Worm (Caenorhabditis elegans) whole organism, early embryonic: ENCODE data around the gene rrp-1.

Experiments used
- B0310.2 ChIP-seq: sonication (generic microtip); optimal IDR thresholded peaks from 2 replicates; lab custom pipeline; 2016; ENCODE audit warnings: mild to moderate bottlenecking, missing genetic modification characterization, missing compliant biosample characterization
- F13C5.2 ChIP-seq: sonication (generic microtip); optimal IDR thresholded peaks from 2 replicates; lab custom pipeline; 2017; ENCODE audit warnings: mild to moderate bottlenecking, missing genetic modification characterization, inconsistent platforms, missing compliant biosample characterization
- aly-1 ChIP-seq: sonication (generic microtip); optimal IDR thresholded peaks from 2 replicates; lab custom pipeline; 2016; ENCODE audit warnings: missing genetic modification characterization, missing compliant biosample characterization
- ama-1 ChIP-seq: fragments of 150-350 bp; optimal IDR thresholded peaks from 2 replicates; lab custom pipeline; 2014
- ceh-13 ChIP-seq: fragments of 200-800 bp; sonication (Bioruptor generic); optimal IDR thresholded peaks from 2 replicates; lab custom pipeline; 2018; ENCODE audit warnings: mild to moderate bottlenecking, missing genetic modification characterization, missing compliant biosample characterization
- ceh-36 ChIP-seq: sonication (generic microtip); optimal IDR thresholded peaks from 2 replicates; lab custom pipeline; 2016; ENCODE audit warnings: missing genetic modification characterization, inconsistent platforms, missing compliant biosample characterization
- ets-7 ChIP-seq: sonication (generic microtip); optimal IDR thresholded peaks from 2 replicates; lab custom pipeline; 2016; ENCODE audit warnings: missing genotype, missing genetic modification characterization, missing compliant biosample characterization
- flt-1 ChIP-seq: fragments of 200-800 bp; sonication (Bioruptor generic); IDR thresholded peaks from 2 replicates; pipeline ENCODE4 v1.3.6; 2022; ENCODE audit warnings: missing genetic modification characterization, missing compliant biosample characterization
- hmbx-1 ChIP-seq: sonication (generic microtip); optimal IDR thresholded peaks from 2 replicates; lab custom pipeline; 2016; ENCODE audit warnings: mild to moderate bottlenecking, missing genetic modification characterization, missing compliant biosample characterization
- hmg-4 ChIP-seq: fragments of 200-800 bp; sonication (Bioruptor generic); optimal IDR thresholded peaks from 2 replicates; lab custom pipeline; 2018; ENCODE audit warnings: mild to moderate bottlenecking, missing genetic modification characterization, missing compliant biosample characterization
- hnd-1 ChIP-seq: sonication (generic microtip); optimal IDR thresholded peaks from 2 replicates; lab custom pipeline; 2016; ENCODE audit warnings: missing genetic modification characterization, missing compliant biosample characterization
- pes-1 ChIP-seq: fragments of 200-800 bp; sonication (Bioruptor generic); IDR thresholded peaks from 2 replicates; pipeline ENCODE4 v1.3.6; 2022; ENCODE audit warnings: missing genetic modification reagents, missing genetic modification characterization, missing compliant biosample characterization
- sea-1 ChIP-seq: fragments of 200-800 bp; sonication (Bioruptor generic); conservative IDR thresholded peaks from 2 replicates; pipeline ENCODE4 v1.3.6; 2022; ENCODE audit warnings: missing genetic modification characterization, missing compliant biosample characterization
- tbx-11 ChIP-seq: fragments of 200-800 bp; sonication (Bioruptor generic); IDR thresholded peaks from 2 replicates; pipeline ENCODE4 v1.3.6; 2022; ENCODE audit warnings: missing genetic modification characterization, missing compliant biosample characterization
- tbx-37 ChIP-seq: fragments of 200-800 bp; sonication (Bioruptor generic); conservative IDR thresholded peaks from 2 replicates; pipeline ENCODE4 v1.3.6; 2022; ENCODE audit warnings: missing genetic modification reagents, missing genetic modification characterization, missing compliant biosample characterization
- tra-4 ChIP-seq: sonication (generic microtip); optimal IDR thresholded peaks from 2 replicates; lab custom pipeline; 2017; ENCODE audit warnings: missing genetic modification characterization, missing compliant biosample characterization

rrp-1 gene

DNA sequence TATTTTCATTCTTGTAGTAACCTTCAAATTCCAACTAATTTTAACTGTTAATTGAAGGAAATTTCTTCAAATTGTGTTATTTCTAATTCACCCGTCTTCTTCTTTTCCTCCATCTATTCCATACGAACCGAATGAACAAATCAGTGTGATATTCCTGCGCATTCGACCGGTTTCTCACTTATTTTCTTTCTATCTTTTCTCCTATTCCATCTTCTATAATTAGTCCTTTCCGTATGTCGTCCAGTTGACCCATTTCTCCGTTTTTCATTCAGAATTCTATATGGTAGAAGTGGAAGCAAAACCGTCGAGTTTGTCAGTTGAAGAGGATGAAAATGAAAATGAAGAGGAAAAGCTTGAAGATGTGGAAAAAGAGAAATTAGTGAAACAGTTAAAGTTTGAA, 27.5 kb upstream of the rrp-1 start, which contains the start of gene magu-4:
magu-4 (plus strand) TSS at position 218 of the 400 bp plus-strand sequence.
- TF ChIP-seq ets-7 (tag; lab: Kevin White, UChicago) (no peak), sea-1 (no peak)

DNA sequence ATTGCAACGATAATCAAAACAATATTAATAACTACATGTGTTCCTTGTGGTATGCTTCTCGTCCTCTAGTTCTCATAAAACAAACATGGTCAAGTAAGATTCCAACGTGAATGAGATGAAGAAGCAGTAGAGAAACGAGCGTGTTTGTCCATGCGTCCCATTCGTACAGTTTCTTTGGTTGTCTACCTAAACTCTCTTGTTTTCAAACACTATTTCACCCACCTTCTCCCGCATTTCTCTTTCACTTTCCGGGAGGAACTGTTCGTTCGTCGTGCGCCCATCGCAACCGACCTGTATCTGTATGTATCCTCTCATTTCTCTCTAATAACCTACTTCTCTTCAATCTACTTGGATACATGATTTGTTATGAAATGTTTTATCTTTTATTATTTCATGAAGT, 25.7 kb upstream of the rrp-1 start:
- TF ChIP-seq ceh-36 (tag; lab: Kevin White, UChicago) = no peak
- no peak for TF ChIP-seq ceh-13 (GFP tag; lab: Kevin White, UChicago)
- TF ChIP-seq F13C5.2 = no peak
- no peak for TF ChIP-seq B0310.2 (tag; lab: Kevin White, UChicago)
- no peak for TF ChIP-seq tbx-11 (GFP tag; lab: Robert Waterston, UW)
- no peak for TF ChIP-seq ets-7 (tag; lab: Kevin White, UChicago)
- no peak for TF ChIP-seq sea-1
- no peak for TF ChIP-seq tbx-37
- no peak for TF ChIP-seq tra-4 (tag; lab: Kevin White, UChicago)
- TF ChIP-seq hnd-1 = no peak
- TF ChIP-seq aly-1 (tag; lab: Kevin White, UChicago) = no peak
- TF ChIP-seq hmbx-1 (tag; lab: Kevin White, UChicago) = no peak

DNA sequence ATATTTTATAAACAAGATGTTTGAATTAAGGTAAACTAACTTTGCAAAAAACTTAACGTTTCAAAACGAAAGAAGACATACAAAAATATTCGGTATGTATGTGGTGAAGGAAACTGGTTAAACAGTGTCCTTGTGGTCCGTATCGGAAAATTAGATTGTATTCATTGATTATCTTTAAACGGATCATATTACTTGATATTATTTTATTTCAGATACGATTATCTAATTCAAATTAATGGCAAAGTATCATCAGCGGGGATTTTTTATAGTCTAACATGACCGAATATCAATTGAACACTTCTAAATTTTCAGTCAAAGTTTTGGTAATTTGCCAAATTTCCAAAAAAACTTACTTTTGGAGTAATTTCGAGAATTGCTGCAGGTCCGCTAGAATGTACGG, 24.7 kb upstream of the rrp-1 start, which contains the start of gene C47E12.13:
C47E12.13 (minus strand) TSS at position 101 of the 400 bp plus-strand sequence.
- TF ChIP-seq ama-1 (lab: Kevin White, UChicago) (no peak), hnd-1 (no peak), ets-7 (tag; lab: Kevin White, UChicago) (no peak), tbx-11 (GFP tag; lab: Robert Waterston, UW) (no peak)

DNA sequence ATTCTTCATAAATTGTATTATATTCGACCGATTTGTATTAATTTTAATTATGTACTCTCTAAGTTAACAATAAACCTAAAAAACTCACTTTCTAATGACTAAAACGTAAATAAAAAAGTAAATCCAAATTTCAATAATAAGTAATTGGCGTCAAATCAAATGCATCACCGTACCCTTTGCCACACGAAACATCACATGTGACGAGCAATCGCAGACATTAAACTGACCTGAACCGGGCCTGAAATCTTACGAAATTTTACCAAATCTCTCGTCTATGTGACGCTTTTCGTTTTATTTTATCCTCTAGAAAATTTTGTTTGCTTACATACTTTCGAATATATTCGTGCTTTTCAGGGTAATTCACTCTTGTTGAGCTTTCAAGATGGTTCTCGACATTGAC, 21.3 kb upstream of the rrp-1 start, which contains the start of the genes C47E12.2 and sars-1:
C47E12.2 (minus strand) TSS at position 131 of the 400 bp plus-strand sequence.
sars-1 (plus strand) TSS at position 355 of the 400 bp plus-strand sequence.
- TF ChIP-seq ama-1 (lab: Kevin White, UChicago) (no peak), tbx-37 (no peak), B0310.2 (tag; lab: Kevin White, UChicago) (no peak), hmbx-1 (tag; lab: Kevin White, UChicago) (no peak), hmg-4 (GFP tag; lab: Kevin White, UChicago) (no peak), pes-1 (GFP tag; lab: Robert Waterston, UW) (no peak), sea-1 (no peak), ceh-13 (GFP tag; lab: Kevin White, UChicago) (no peak), flt-1 (GFP tag; lab: Robert Waterston, UW) (no peak), aly-1 (tag; lab: Kevin White, UChicago) (no peak), tra-4 (tag; lab: Kevin White, UChicago) (no peak), ceh-36 (tag; lab: Kevin White, UChicago) (no peak)

DNA sequence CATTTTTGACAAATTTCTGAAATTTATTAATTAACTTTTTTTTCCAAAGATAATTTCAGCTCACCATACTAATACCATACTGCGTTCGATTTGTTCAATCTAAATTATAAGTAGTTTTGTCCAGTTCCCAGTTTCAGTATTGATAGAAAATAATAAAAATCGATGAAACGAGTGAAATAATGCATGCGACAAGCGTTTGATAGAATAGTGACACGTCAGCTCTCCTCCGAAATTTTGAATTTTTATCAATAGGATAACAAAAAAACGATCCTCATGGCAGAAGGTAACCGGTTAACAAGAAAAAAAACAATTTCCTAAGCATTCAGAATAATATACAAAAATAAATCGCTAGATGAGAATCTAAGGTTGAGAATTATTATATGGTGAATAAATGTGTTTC, 19.7 kb upstream of the rrp-1 start, which contains the start of gene C47E12.3:
C47E12.3 (minus strand) TSS at position 101 of the 400 bp plus-strand sequence.
- TF ChIP-seq ama-1 (lab: Kevin White, UChicago) (no peak), aly-1 (tag; lab: Kevin White, UChicago) (no peak), flt-1 (GFP tag; lab: Robert Waterston, UW) (no peak), F13C5.2 (no peak), tbx-37 (no peak), B0310.2 (tag; lab: Kevin White, UChicago) (no peak), ets-7 (tag; lab: Kevin White, UChicago) (no peak), tra-4 (tag; lab: Kevin White, UChicago) (no peak), hnd-1 (no peak)

DNA sequence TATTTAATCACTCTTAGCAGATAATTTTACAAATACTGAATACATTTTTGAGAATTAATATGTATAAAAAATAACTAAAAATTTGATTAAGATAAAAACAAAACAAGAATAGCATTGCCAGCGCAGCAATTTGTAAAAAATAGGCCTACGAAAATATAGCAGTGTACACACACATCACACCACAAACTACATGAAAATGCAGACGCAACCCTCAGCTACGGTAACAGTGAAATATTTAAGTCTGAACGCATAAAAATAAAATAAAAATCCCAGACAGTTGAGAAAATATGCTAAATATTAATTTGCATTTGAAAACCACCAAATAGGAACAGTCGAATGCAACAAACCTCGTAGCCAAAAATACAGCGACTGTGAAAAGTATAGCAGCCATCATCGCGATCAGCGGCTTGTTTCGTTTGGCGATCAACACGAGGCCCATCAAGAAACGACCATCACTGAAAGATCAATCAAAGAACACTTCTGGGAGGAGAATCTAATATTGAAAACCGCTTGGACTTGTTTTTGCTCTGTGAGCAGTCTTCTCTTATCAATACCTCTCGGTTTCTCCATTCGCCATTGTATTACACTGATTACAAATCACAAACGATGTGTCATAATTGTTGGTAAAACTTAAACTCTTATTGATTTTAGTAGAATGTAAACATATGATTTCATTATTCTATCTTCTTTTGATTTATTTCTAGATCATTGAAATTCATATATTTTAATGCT, 16.6 kb upstream of the rrp-1 start, which contains the start of gene pyp-1:
pyp-1 (minus strand) TSS at position 439 of the 732 bp plus-strand sequence.
- no peak for TF ChIP-seq ceh-13 (GFP tag; lab: Kevin White, UChicago)
- TF ChIP-seq flt-1 (GFP tag; lab: Robert Waterston, UW) = no peak
- no peak for TF ChIP-seq B0310.2 (tag; lab: Kevin White, UChicago)
- no peak for TF ChIP-seq hmg-4 (GFP tag; lab: Kevin White, UChicago)
- no peak for TF ChIP-seq tbx-37

DNA sequence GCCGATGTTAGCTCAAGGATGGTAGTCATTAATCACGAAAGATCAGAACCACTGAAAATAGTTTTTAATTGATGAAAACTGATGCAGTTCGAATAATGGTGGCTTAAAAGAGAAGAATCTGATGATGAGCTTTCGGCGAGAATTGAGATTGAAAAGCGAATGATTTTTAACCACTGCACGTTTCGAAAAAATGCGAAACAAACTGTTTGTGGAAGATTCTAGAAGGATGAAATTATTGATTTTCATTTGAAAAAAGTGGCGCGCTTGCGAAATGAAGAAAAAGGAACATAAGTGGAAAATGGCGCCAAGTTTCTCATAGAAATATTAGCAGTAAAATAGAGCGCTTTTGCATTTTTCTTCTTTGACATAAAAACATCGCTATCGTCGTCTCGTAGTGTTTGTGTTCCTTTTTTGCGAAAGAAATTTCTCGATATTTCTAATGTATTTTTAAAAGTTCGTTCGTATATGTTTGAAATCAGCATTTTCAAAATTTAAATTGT, 12.9 kb upstream of the rrp-1 start, which contains the start of gene uba-1:
uba-1 (minus strand) TSS at position 51 of the 500 bp plus-strand sequence.
- TF ChIP-seq hmg-4 (GFP tag; lab: Kevin White, UChicago) = no peak
- peak; percentile 61 for TF ChIP-seq ama-1 (lab: Kevin White, UChicago)
- no peak for TF ChIP-seq tra-4 (tag; lab: Kevin White, UChicago)
- TF ChIP-seq tbx-37 = no peak
- TF ChIP-seq pes-1 (GFP tag; lab: Robert Waterston, UW) = no peak

DNA sequence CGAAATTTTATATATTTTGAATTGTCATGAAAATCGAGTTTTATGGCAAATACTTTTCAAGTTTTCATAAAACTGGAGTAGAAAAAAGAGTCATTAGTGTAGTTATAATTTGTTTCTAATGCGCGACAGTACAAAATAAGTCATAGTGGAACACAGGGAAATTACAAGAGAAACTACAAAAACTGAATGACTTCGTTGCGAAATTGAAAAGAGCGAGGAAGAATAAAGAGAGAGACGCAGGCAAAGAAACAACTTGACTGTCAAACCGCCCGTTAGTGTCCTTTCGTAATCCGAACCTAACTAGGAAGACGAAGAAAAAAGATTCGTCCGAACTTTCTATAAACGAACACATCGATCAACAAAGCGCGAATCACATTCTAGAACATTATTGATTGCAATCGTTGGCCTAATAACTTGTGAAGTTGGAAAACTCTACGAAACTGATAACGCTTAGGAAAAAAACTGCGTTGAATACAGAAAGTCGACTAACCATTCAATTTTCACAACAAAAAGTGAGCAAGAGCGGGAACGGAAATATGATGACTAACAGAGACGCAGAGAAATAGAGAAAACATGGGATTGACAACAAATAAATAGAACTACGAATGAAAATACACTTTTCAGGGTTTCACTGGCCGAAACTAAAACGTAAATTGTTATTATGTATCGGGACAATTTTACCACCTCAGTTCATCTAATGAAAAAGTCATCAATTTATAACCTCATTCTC, 11.5 kb upstream of the rrp-1 start:
- no peak for TF ChIP-seq hmg-4 (GFP tag; lab: Kevin White, UChicago)
- no peak for TF ChIP-seq hnd-1
